Fruit fly (Drosophila melanogaster): ENCODE data around the gene Mipp1.

DNA sequence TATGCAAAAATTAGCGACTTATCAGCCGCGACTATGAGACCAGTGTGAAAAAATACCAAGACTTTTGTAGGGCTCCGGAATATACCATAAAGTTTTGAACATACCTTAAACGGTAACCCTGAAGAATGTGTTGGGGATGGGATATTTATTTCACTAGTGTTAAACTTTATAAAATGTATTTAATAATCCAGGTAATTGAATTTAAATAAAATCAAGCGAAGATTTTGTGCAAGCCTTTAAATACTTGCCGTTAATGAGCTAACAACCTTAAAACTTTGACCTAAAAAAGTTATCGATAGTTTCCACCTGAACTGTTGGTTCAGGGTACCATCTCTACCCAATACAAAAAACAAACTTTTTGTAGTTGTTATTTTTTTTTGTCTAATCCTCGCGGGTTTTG lies 39.0 kb upstream of the Mipp1 start, which contains the start of gene CG4101:
- peak; percentile 52 for TF ChIP-seq CG11723 (GFP tag; optimal IDR thresholded peaks at IDR 0.05)
- TF ChIP-seq HLH3B (GFP tag; IDR thresholded peaks at IDR 0.05), result peak; percentile 57
- TF ChIP-seq CG16779 (GFP tag; IDR thresholded peaks at IDR 0.05), result 0 out of 2 replicates have a peak, but pooled peaks have one; percentile 13
- TF ChIP-seq tna (GFP tag; IDR thresholded peaks at IDR 0.05; ENCODE audit: partially characterized antibody), result no peak
- peak; percentile 59; the same call in 1 of the 3 replicates for TF ChIP-seq CG11695 (GFP tag; IDR thresholded peaks at IDR 0.05)
- TF ChIP-seq eve (GFP tag; optimal IDR thresholded peaks at IDR 0.05), result no peak
- TF ChIP-seq CG6791 (GFP tag; IDR thresholded peaks at IDR 0.05; ENCODE audit: partially characterized antibody), result peak; percentile 52; the same call in 1 of the 3 replicates
- peak; percentile 57 for TF ChIP-seq CG33557 (GFP tag; optimal IDR thresholded peaks at IDR 0.05)
- no peak for TF ChIP-seq Tbp (GFP tag; optimal IDR thresholded peaks at IDR 0.05)
